Worm (Caenorhabditis elegans) whole organism, L3 larva: ENCODE results near the gene ric-7.

Experiments
- ZK546.5 ChIP-seq: sonication (generic microtip); optimal IDR thresholded peaks from 2 replicates; lab custom pipeline; 2017; ENCODE audit warnings: missing biosample characterization, missing genetic modification characterization
- ceh-28 ChIP-seq: fragments of 150-350 bp; optimal IDR thresholded peaks from 2 replicates; lab custom pipeline; 2014; ENCODE audit warnings: missing biosample characterization, missing genetic modification reagents, missing genetic modification characterization
- ceh-82 ChIP-seq: fragments of 150-350 bp; optimal IDR thresholded peaks from 2 replicates; lab custom pipeline; 2014; ENCODE audit warnings: missing biosample characterization, missing genetic modification characterization
- elt-2 ChIP-seq: sonication (generic microtip); optimal IDR thresholded peaks from 2 replicates; lab custom pipeline; 2016; ENCODE audit warnings: missing genetic modification reagents, mild to moderate bottlenecking, missing genetic modification characterization, missing compliant biosample characterization
- fkh-2 ChIP-seq: fragments of 150-350 bp; optimal IDR thresholded peaks from 2 replicates; lab custom pipeline; 2014; ENCODE audit warnings: missing biosample characterization, missing genetic modification reagents, missing genetic modification characterization
- nhr-11 ChIP-seq: fragments of 150-350 bp; optimal IDR thresholded peaks from 2 replicates; lab custom pipeline; 2014; ENCODE audit warnings: missing biosample characterization, missing genetic modification characterization
- unc-62 ChIP-seq: fragments of 150-350 bp; sonication (generic microtip); optimal IDR thresholded peaks from 4 replicates; lab custom pipeline; 2014; ENCODE audit warnings: missing biosample characterization, missing genetic modification reagents, missing genetic modification characterization
- ztf-4 ChIP-seq: fragments of 150-350 bp; optimal IDR thresholded peaks from 2 replicates; lab custom pipeline; 2014; ENCODE audit warnings: missing biosample characterization, missing genetic modification characterization

ce11 chrV:13981677-13982076, 24.0 kb downstream of the ric-7 start:
- TF ChIP-seq ceh-28 (tag; lab: Kevin White, UChicago) (no peak), nhr-11 (tag; lab: Kevin White, UChicago) (no peak), unc-62 (GFP tag; lab: Kevin White, UChicago) (no peak), elt-2 (tag; lab: Kevin White, UChicago) (no peak), ZK546.5 (tag; lab: Kevin White, UChicago) (no peak), ceh-82 (tag; lab: Kevin White, UChicago) (no peak), ztf-4 (tag; lab: Kevin White, UChicago) (no peak), fkh-2 (no peak)
